Worm (Caenorhabditis elegans) whole organism, young adult: Measurements from ENCODE around the gene Y105C5B.8.
A peak's percentile ranks its signal among the peaks of the same experiment; 100 is the strongest.
"Not testable (repeated sequence)": the region's sequence is repeated elsewhere in the genome, so short reads cannot be mapped to it uniquely, and the experiment has no call there.

Source experiments
- F57C9.4 ChIP-seq: sonication (generic microtip); optimal IDR thresholded peaks from 2 replicates; lab custom pipeline; 2017; ENCODE audit warnings: mild to moderate bottlenecking, missing genetic modification characterization, missing compliant biosample characterization
- Y95B8A.8 ChIP-seq: fragments of 200-800 bp; sonication (Bioruptor generic); IDR thresholded peaks from 2 replicates; pipeline ENCODE4 v1.3.6; 2022; ENCODE audit warnings: missing genetic modification reagents, missing genetic modification characterization, missing compliant biosample characterization
- nfyb-1 ChIP-seq: fragments of 200-800 bp; sonication (Bioruptor generic); IDR thresholded peaks from 2 replicates; pipeline ENCODE4 v1.3.6; 2022; ENCODE audit warnings: missing genetic modification reagents, missing genetic modification characterization, missing compliant biosample characterization
- rpc-1 ChIP-seq, 2 experiments: fragments of 150-350 bp in 1 of 2; sonication (generic microtip) in 1 of 2; optimal IDR thresholded peaks; 2 replicates each; lab custom pipeline; 2014 to 2018; ENCODE audit warnings: missing biosample characterization in 1 of 2, missing genetic modification characterization in 1 of 2, missing genetic modification reagents in 1 of 2, missing genotype in 1 of 2

DNA sequence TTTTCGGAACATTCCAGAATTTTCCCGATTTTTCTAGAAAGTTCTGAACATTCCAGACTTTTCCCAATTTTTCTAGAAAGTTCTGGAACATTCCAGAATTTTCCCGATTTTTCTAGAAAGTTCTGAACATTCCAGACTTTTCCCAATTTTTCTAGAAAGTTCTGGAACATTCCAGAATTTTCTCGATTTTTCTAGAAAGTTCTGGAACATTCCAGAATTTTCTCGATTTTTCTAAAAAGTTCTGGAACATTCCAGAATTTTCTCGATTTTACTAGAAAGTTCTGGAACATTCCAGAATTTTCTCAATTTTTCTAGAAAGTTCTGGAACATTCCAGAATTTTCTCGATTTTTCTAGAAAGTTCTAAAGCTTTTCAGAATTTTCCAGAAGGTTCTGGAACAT is 30.8 kb downstream of the Y105C5B.8 start:
- TF ChIP-seq Y95B8A.8 (GFP tag; lab: Robert Waterston, UW): peak; percentile 98
- not testable (repeated sequence) for TF ChIP-seq F57C9.4; rpc-1 (optimal IDR thresholded peaks at IDR 0.05; lab: Kevin White, UChicago); rpc-1 (tag; optimal IDR thresholded peaks at IDR 0.05; lab: Kevin White, UChicago)
- peak; percentile 96; the same call in 1 of the 2 replicates for TF ChIP-seq nfyb-1 (GFP tag; lab: Robert Waterston, UW)
